ENCODE assay signal across 5 fruit fly cellular contexts in the genomic region with DNA sequence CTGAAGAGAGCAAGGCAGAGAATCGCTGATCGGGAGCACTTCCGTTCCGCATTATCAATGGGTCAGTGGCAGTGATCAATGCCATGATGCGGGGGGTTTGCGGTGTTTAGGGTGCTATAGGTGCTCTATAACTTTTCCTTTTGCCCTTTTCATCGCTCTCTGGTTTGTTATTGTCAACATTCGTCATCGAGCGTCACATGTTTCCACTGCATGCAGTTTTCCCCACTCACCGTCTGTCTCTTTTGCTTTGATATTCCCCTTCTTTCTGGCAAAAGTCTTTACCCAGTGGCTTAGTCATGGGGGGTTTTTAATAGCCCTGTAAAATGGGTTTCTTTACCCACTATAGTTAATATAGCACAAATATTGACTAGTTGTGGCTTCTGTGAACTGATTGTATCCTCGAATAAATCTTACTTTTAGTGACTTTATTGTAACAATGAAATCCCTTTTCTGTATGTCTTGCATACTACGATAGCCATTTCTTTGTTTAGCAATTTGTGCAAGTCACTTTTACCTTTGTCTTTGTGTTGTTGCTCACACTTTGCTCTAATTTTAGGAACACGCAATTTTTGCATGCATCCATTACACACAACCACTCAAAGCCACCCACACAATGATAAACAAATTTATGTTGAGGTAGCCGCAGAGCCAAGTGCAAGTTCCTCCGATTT.
TF ChIP-seq lines count a peak whose summit lies in the region.

No protein-coding gene starts in this region.

- no peak for TF ChIP-seq CTCF in whole organism, embryonic (GFP tag; optimal IDR thresholded peaks at IDR 0.05; lab: Kevin White, UChicago)

TF ChIP-seq in whole organism, adult, 20 proteins besides CTCF, POLR2A, EP300 and RAD21 (continues in another document):
- no peak for TF ChIP-seq CG1620 (GFP tag; optimal IDR thresholded peaks at IDR 0.05; lab: Kevin White, UChicago)
- peak; percentile 82 for TF ChIP-seq Mnt (GFP tag; optimal IDR thresholded peaks at IDR 0.05; lab: Kevin White, UChicago)
- no peak for TF ChIP-seq toe (GFP tag; optimal IDR thresholded peaks at IDR 0.05; lab: Kevin White, UChicago)
- no peak for TF ChIP-seq Hr96 (GFP tag; optimal IDR thresholded peaks at IDR 0.05; lab: Kevin White, UChicago)
- TF ChIP-seq CG14711 (tag; optimal IDR thresholded peaks at IDR 0.05; lab: Kevin White, UChicago) = no peak
- peak; percentile 96 for TF ChIP-seq kay (GFP tag; lab: Kevin White, UChicago; ENCODE audit: borderline replicate concordance)
- TF ChIP-seq tj (GFP tag; optimal IDR thresholded peaks at IDR 0.05; lab: Kevin White, UChicago) = no peak
- no peak for TF ChIP-seq CG5204 (GFP tag; optimal IDR thresholded peaks at IDR 0.05; lab: Kevin White, UChicago)
- TF ChIP-seq cic (GFP tag; optimal IDR thresholded peaks at IDR 0.05; lab: Kevin White, UChicago) = peak; percentile 95
- TF ChIP-seq cnc (optimal IDR thresholded peaks at IDR 0.05; lab: Kevin White, UChicago) = peak; percentile 76 to 84
- peak; percentile 61 for TF ChIP-seq pad (GFP tag; optimal IDR thresholded peaks at IDR 0.05; lab: Kevin White, UChicago)
- TF ChIP-seq CG7045 (GFP tag; optimal IDR thresholded peaks at IDR 0.05; lab: Kevin White, UChicago) = peak; percentile 22
- TF ChIP-seq CG12768 (GFP tag; optimal IDR thresholded peaks at IDR 0.05; lab: Kevin White, UChicago) = peak; percentile 77
- TF ChIP-seq CG11617 (GFP tag; optimal IDR thresholded peaks at IDR 0.05; lab: Kevin White, UChicago) = no peak
- TF ChIP-seq Crg-1 (GFP tag; optimal IDR thresholded peaks at IDR 0.05; lab: Kevin White, UChicago) = peak; percentile 61
- no peak for TF ChIP-seq ovo (GFP tag; optimal IDR thresholded peaks at IDR 0.05; lab: Kevin White, UChicago)
- peak; percentile 25 for TF ChIP-seq Clk (GFP tag; optimal IDR thresholded peaks at IDR 0.05; lab: Kevin White, UChicago)

TF ChIP-seq in whole organism, embryonic, 481 proteins besides CTCF, POLR2A, EP300 and RAD21 (continues in another document):
- peak in 1 of 2 experiments; percentile 45 for TF ChIP-seq Eip74EF (GFP tag; optimal IDR thresholded peaks at IDR 0.05; lab: Kevin White, UChicago)
- TF ChIP-seq CG9727 (GFP tag; optimal IDR thresholded peaks at IDR 0.05; lab: Kevin White, UChicago) = no peak
- no peak for TF ChIP-seq CG17361 (GFP tag; IDR thresholded peaks at IDR 0.05; lab: Robert Waterston, UW)
- no peak for TF ChIP-seq CG4328 (GFP tag; optimal IDR thresholded peaks at IDR 0.05; lab: Kevin White, UChicago)
- no peak for TF ChIP-seq HLH4C (GFP tag; IDR thresholded peaks at IDR 0.05; lab: Robert Waterston, UW; ENCODE audit: partially characterized antibody)
- TF ChIP-seq Dref (GFP tag; IDR thresholded peaks at IDR 0.05; lab: Robert Waterston, UW) = no peak
- no peak for TF ChIP-seq sens-2 (GFP tag; IDR thresholded peaks at IDR 0.05; lab: Robert Waterston, UW)
- TF ChIP-seq slbo (GFP tag; IDR thresholded peaks at IDR 0.05; lab: Robert Waterston, UW) = no peak
- TF ChIP-seq tll (GFP tag; optimal IDR thresholded peaks at IDR 0.05; lab: Kevin White, UChicago) = no peak
- 0 out of 2 replicates have a peak, but pooled peaks have one; percentile 15 for TF ChIP-seq stc (GFP tag; IDR thresholded peaks at IDR 0.05; lab: Robert Waterston, UW)
- no peak for TF ChIP-seq ERR (GFP tag; optimal IDR thresholded peaks at IDR 0.05; lab: Kevin White, UChicago)
- peak; percentile 60 for TF ChIP-seq crol (GFP tag; IDR thresholded peaks at IDR 0.05; lab: Robert Waterston, UW)
- no peak for TF ChIP-seq D19B (GFP tag; optimal IDR thresholded peaks at IDR 0.05; lab: Kevin White, UChicago)
- TF ChIP-seq PHDP (tag; optimal IDR thresholded peaks at IDR 0.05; lab: Kevin White, UChicago) = no peak
- TF ChIP-seq Trl (optimal IDR thresholded peaks at IDR 0.05; lab: Kevin White, UChicago) = peak in 1 of 2 experiments; percentile 20
- TF ChIP-seq Trl (GFP tag; optimal IDR thresholded peaks at IDR 0.05; lab: Kevin White, UChicago) = no peak
- peak; percentile 14; the same call in 1 of the 2 replicates for TF ChIP-seq vvl (GFP tag; IDR thresholded peaks at IDR 0.05; lab: Robert Waterston, UW)

TF ChIP-seq in whole organism, prepupa, 60 proteins besides CTCF, POLR2A, EP300 and RAD21:
- TF ChIP-seq CG15336 (GFP tag; IDR thresholded peaks at IDR 0.05; lab: Robert Waterston, UW) (peak; percentile 6; the same call in 1 of the 2 replicates), CG11902 (GFP tag; optimal IDR thresholded peaks at IDR 0.05; lab: Kevin White, UChicago) (no peak), Sox14 (GFP tag; optimal IDR thresholded peaks at IDR 0.05; lab: Kevin White, UChicago) (peak; percentile 64), CG6163 (GFP tag; IDR thresholded peaks at IDR 0.05; lab: Robert Waterston, UW) (peak; percentile 41; the same call in 2 of the 3 replicates), svp (GFP tag; lab: Kevin White, UChicago) (peak; percentile 69), topi (GFP tag; optimal IDR thresholded peaks at IDR 0.05; lab: Kevin White, UChicago) (no peak), salr (GFP tag; optimal IDR thresholded peaks at IDR 0.05; lab: Kevin White, UChicago) (peak in 1 of 2 experiments; percentile 9), fd59A (GFP tag; optimal IDR thresholded peaks at IDR 0.05; lab: Kevin White, UChicago) (peak; percentile 11), vri (GFP tag; optimal IDR thresholded peaks at IDR 0.05; lab: Kevin White, UChicago) (no peak), Gug (GFP tag; IDR thresholded peaks at IDR 0.05; lab: Robert Waterston, UW) (no peak), Met (GFP tag; optimal IDR thresholded peaks at IDR 0.05; lab: Kevin White, UChicago) (peak; percentile 7), spab (GFP tag; optimal IDR thresholded peaks at IDR 0.05; lab: Kevin White, UChicago) (no peak), esn (GFP tag; optimal IDR thresholded peaks at IDR 0.05; lab: Kevin White, UChicago) (no peak), Ets21C (GFP tag; optimal IDR thresholded peaks at IDR 0.05; lab: Kevin White, UChicago) (no peak), Eip75B (GFP tag; optimal IDR thresholded peaks at IDR 0.05; lab: Kevin White, UChicago) (no peak), Eip78C (GFP tag; lab: Kevin White, UChicago) (peak; percentile 83)

TF ChIP-seq in whole organism, pupa, 21 proteins besides CTCF, POLR2A, EP300 and RAD21:
- TF ChIP-seq CG14655 (GFP tag; optimal IDR thresholded peaks at IDR 0.05; lab: Kevin White, UChicago) (no peak), CG15710 (tag; optimal IDR thresholded peaks at IDR 0.05; lab: Kevin White, UChicago) (no peak), D1 (tag; optimal IDR thresholded peaks at IDR 0.05; lab: Kevin White, UChicago) (no peak), Snoo (tag; optimal IDR thresholded peaks at IDR 0.05; lab: Kevin White, UChicago) (no peak), Pif1A (GFP tag; optimal IDR thresholded peaks at IDR 0.05; lab: Kevin White, UChicago) (no peak), fd96Ca (GFP tag; IDR thresholded peaks at IDR 0.05; lab: Robert Waterston, UW) (no peak; the same call in 2 of the 3 replicates), EcR (GFP tag; optimal IDR thresholded peaks at IDR 0.05; lab: Kevin White, UChicago) (peak; percentile 78), CG8159 (tag; optimal IDR thresholded peaks at IDR 0.05; lab: Kevin White, UChicago) (no peak), CG9948 (tag; optimal IDR thresholded peaks at IDR 0.05; lab: Kevin White, UChicago) (no peak), CG34367 (tag; optimal IDR thresholded peaks at IDR 0.05; lab: Kevin White, UChicago) (no peak), gl (tag; optimal IDR thresholded peaks at IDR 0.05; lab: Kevin White, UChicago) (no peak), CG13204 (GFP tag; optimal IDR thresholded peaks at IDR 0.05; lab: Kevin White, UChicago) (no peak), Ets98B (GFP tag; IDR thresholded peaks at IDR 0.05; lab: Robert Waterston, UW) (peak; percentile 15), CG32121 (GFP tag; IDR thresholded peaks at IDR 0.05; lab: Robert Waterston, UW) (no peak), CG12605 (GFP tag; IDR thresholded peaks at IDR 0.05; lab: Robert Waterston, UW) (no peak), CG10348 (GFP tag; IDR thresholded peaks at IDR 0.05; lab: Robert Waterston, UW) (no peak), Pif1B (GFP tag; optimal IDR thresholded peaks at IDR 0.05; lab: Kevin White, UChicago) (no peak), CG8301 (tag; optimal IDR thresholded peaks at IDR 0.05; lab: Kevin White, UChicago) (no peak), CG17806 (tag; optimal IDR thresholded peaks at IDR 0.05; lab: Kevin White, UChicago) (no peak), rn (GFP tag; IDR thresholded peaks at IDR 0.05; lab: Robert Waterston, UW) (no peak), CG4496 (GFP tag; IDR thresholded peaks at IDR 0.05; lab: Robert Waterston, UW) (peak; percentile 51; the same call in 2 of the 3 replicates)
TF ChIP-seq in whole organism, pupa: peak in this region for 3.

TF ChIP-seq in whole organism, wandering third instar larva, 38 proteins besides CTCF, POLR2A, EP300 and RAD21:
- no peak for TF ChIP-seq Hnf4 (GFP tag; optimal IDR thresholded peaks at IDR 0.05; lab: Kevin White, UChicago)
- TF ChIP-seq rgr (GFP tag; optimal IDR thresholded peaks at IDR 0.05; lab: Kevin White, UChicago) = peak; percentile 24
- TF ChIP-seq br (GFP tag; optimal IDR thresholded peaks at IDR 0.05; lab: Kevin White, UChicago) = peak; percentile 35
- peak; percentile 58 for TF ChIP-seq psq (GFP tag; optimal IDR thresholded peaks at IDR 0.05; lab: Kevin White, UChicago)
- peak; percentile 35 for TF ChIP-seq h (GFP tag; optimal IDR thresholded peaks at IDR 0.05; lab: Kevin White, UChicago)
- peak; percentile 19 for TF ChIP-seq OdsH (GFP tag; optimal IDR thresholded peaks at IDR 0.05; lab: Kevin White, UChicago)
- no peak for TF ChIP-seq woc (GFP tag; optimal IDR thresholded peaks at IDR 0.05; lab: Kevin White, UChicago)
- peak; percentile 3 for TF ChIP-seq fru (GFP tag; optimal IDR thresholded peaks at IDR 0.05; lab: Kevin White, UChicago)
